Worm (Caenorhabditis elegans) whole organism, L3 larva: Measurements from ENCODE around the gene div-1.
A peak's percentile ranks its signal among the peaks of the same experiment; 100 is the strongest.

Source experiments
- ZK546.5 ChIP-seq: sonication (generic microtip); optimal IDR thresholded peaks from 2 replicates; lab custom pipeline; 2017; ENCODE audit warnings: missing biosample characterization, missing genetic modification characterization
- aly-2 ChIP-seq: fragments of 150-350 bp; optimal IDR thresholded peaks from 2 replicates; lab custom pipeline; 2014; ENCODE audit warnings: missing biosample characterization, missing genetic modification characterization
- ceh-82 ChIP-seq: fragments of 150-350 bp; optimal IDR thresholded peaks from 2 replicates; lab custom pipeline; 2014; ENCODE audit warnings: missing biosample characterization, missing genetic modification characterization
- ceh-9 ChIP-seq: sonication (generic microtip); optimal IDR thresholded peaks from 2 replicates; lab custom pipeline; 2018; ENCODE audit warnings: missing biosample characterization, missing genetic modification characterization
- daf-12 ChIP-seq: fragments of 150-350 bp; optimal IDR thresholded peaks from 2 replicates; lab custom pipeline; 2014; ENCODE audit warnings: missing biosample characterization, missing genetic modification reagents, missing genetic modification characterization
- egl-27 ChIP-seq: sonication (generic microtip); optimal IDR thresholded peaks from 4 replicates; lab custom pipeline; 2017; ENCODE audit warnings: missing biosample characterization, missing genetic modification reagents, missing genetic modification characterization
- egl-5 ChIP-seq: fragments of 150-350 bp; optimal IDR thresholded peaks from 2 replicates; lab custom pipeline; 2017; ENCODE audit warnings: missing biosample characterization, missing genetic modification reagents, missing genetic modification characterization, inconsistent platforms
- elt-1 ChIP-seq: fragments of 150-350 bp; optimal IDR thresholded peaks from 2 replicates; lab custom pipeline; 2014; ENCODE audit warnings: missing biosample characterization, missing genetic modification characterization
- elt-2 ChIP-seq: sonication (generic microtip); optimal IDR thresholded peaks from 2 replicates; lab custom pipeline; 2016; ENCODE audit warnings: missing genetic modification reagents, mild to moderate bottlenecking, missing genetic modification characterization, missing compliant biosample characterization
- elt-3 ChIP-seq, 3 experiments: fragments of 150-350 bp in 1 of 3; sonication (generic microtip) in 2 of 3; optimal IDR thresholded peaks; 2 replicates in 2 of 3; 4 replicates in 1 of 3; lab custom pipeline; 2014 to 2017; ENCODE audit warnings: missing biosample characterization in 3 of 3, missing genetic modification characterization in 3 of 3
- fkh-2 ChIP-seq: fragments of 150-350 bp; optimal IDR thresholded peaks from 2 replicates; lab custom pipeline; 2014; ENCODE audit warnings: missing biosample characterization, missing genetic modification reagents, missing genetic modification characterization
- fos-1 ChIP-seq: fragments of 150-350 bp; optimal IDR thresholded peaks from 2 replicates; lab custom pipeline; 2014; ENCODE audit warnings: missing biosample characterization, missing genetic modification characterization
- hmg-11 ChIP-seq: sonication (generic microtip); optimal IDR thresholded peaks from 2 replicates; lab custom pipeline; 2016; ENCODE audit warnings: missing genetic modification characterization, missing compliant biosample characterization
- lin-15B ChIP-seq: fragments of 150-350 bp; optimal IDR thresholded peaks from 2 replicates; lab custom pipeline; 2014; ENCODE audit warnings: missing biosample characterization, missing genetic modification characterization
- lin-39 ChIP-seq: fragments of 150-350 bp; optimal IDR thresholded peaks from 2 replicates; lab custom pipeline; 2018; ENCODE audit warnings: missing biosample characterization, missing genetic modification reagents, missing genetic modification characterization
- mml-1 ChIP-seq: fragments of 150-350 bp; sonication (generic microtip); optimal IDR thresholded peaks from 3 replicates; lab custom pipeline; 2014; ENCODE audit warnings: missing biosample characterization, missing genetic modification characterization
- nfya-1 ChIP-seq: sonication (generic microtip); optimal IDR thresholded peaks from 2 replicates; lab custom pipeline; 2017; ENCODE audit warnings: missing genetic modification characterization, mild to moderate bottlenecking, missing compliant biosample characterization, antibody characterized with exemption, moderate library complexity; ENCODE audit not compliant: insufficient read depth
- nhr-11 ChIP-seq: fragments of 150-350 bp; optimal IDR thresholded peaks from 2 replicates; lab custom pipeline; 2014; ENCODE audit warnings: missing biosample characterization, missing genetic modification characterization
- nhr-12 ChIP-seq: fragments of 150-350 bp; optimal IDR thresholded peaks from 2 replicates; lab custom pipeline; 2014; ENCODE audit warnings: missing biosample characterization, missing genetic modification characterization
- nhr-23 ChIP-seq: fragments of 150-350 bp; optimal IDR thresholded peaks from 2 replicates; lab custom pipeline; 2014; ENCODE audit warnings: missing biosample characterization, missing genetic modification reagents, missing genetic modification characterization
- nhr-25 ChIP-seq: sonication (generic microtip); optimal IDR thresholded peaks from 2 replicates; lab custom pipeline; 2017; ENCODE audit warnings: missing biosample characterization, missing genetic modification characterization
- nhr-28 ChIP-seq: fragments of 150-350 bp; optimal IDR thresholded peaks from 2 replicates; lab custom pipeline; 2014; ENCODE audit warnings: missing biosample characterization, missing genetic modification characterization
- nhr-76 ChIP-seq: fragments of 150-350 bp; sonication (generic microtip); optimal IDR thresholded peaks from 5 replicates; lab custom pipeline; 2014; ENCODE audit warnings: missing biosample characterization, missing genetic modification characterization
- nhr-77 ChIP-seq: fragments of 150-350 bp; optimal IDR thresholded peaks from 2 replicates; lab custom pipeline; 2014; ENCODE audit warnings: missing biosample characterization, missing genetic modification characterization
- pha-4 ChIP-seq: fragments of 150-350 bp; optimal IDR thresholded peaks from 2 replicates; lab custom pipeline; 2014; ENCODE audit warnings: missing biosample characterization, missing genetic modification reagents, missing genetic modification characterization
- pqm-1 ChIP-seq: fragments of 150-350 bp; optimal IDR thresholded peaks from 2 replicates; lab custom pipeline; 2017; ENCODE audit warnings: missing biosample characterization, missing genetic modification characterization, inconsistent platforms
- sea-2 ChIP-seq: fragments of 150-350 bp; sonication (generic microtip); optimal IDR thresholded peaks from 4 replicates; lab custom pipeline; 2014; ENCODE audit warnings: missing biosample characterization, missing genetic modification reagents, missing genetic modification characterization
- snpc-4 ChIP-seq: fragments of 150-350 bp; optimal IDR thresholded peaks from 2 replicates; lab custom pipeline; 2014; ENCODE audit warnings: missing biosample characterization, missing genetic modification characterization
- unc-62 ChIP-seq: fragments of 150-350 bp; sonication (generic microtip); optimal IDR thresholded peaks from 4 replicates; lab custom pipeline; 2014; ENCODE audit warnings: missing biosample characterization, missing genetic modification reagents, missing genetic modification characterization
- zag-1 ChIP-seq: fragments of 150-350 bp; optimal IDR thresholded peaks from 2 replicates; lab custom pipeline; 2014; ENCODE audit warnings: missing biosample characterization, missing genetic modification characterization
- ztf-11 ChIP-seq: fragments of 150-350 bp; optimal IDR thresholded peaks from 2 replicates; lab custom pipeline; 2014; ENCODE audit warnings: missing biosample characterization, missing genetic modification characterization
- ztf-4 ChIP-seq: fragments of 150-350 bp; optimal IDR thresholded peaks from 2 replicates; lab custom pipeline; 2014; ENCODE audit warnings: missing biosample characterization, missing genetic modification characterization

The div-1 gene

ce11 chrIII:10248441-10249137 is at the start of gene div-1, which contains the start of gene cor-1:
div-1 (minus strand) TSS chrIII:10248559.
cor-1 (plus strand) TSS chrIII:10249111.
- TF ChIP-seq zag-1 (tag; lab: Kevin White, UChicago) (no peak), lin-39 (tag; lab: Kevin White, UChicago) (peak; percentile 25), fos-1 (tag; lab: Kevin White, UChicago) (no peak), nhr-77 (tag; lab: Kevin White, UChicago) (no peak), pha-4 (tag; lab: Kevin White, UChicago) (peak; percentile 62), lin-15B (tag; lab: Kevin White, UChicago) (peak; percentile 62), nfya-1 (tag; lab: Kevin White, UChicago) (peak; percentile 42), ceh-9 (no peak), snpc-4 (tag; lab: Kevin White, UChicago) (peak; percentile 54), elt-2 (tag; lab: Kevin White, UChicago) (peak; percentile 7), nhr-12 (tag; lab: Kevin White, UChicago) (no peak)

ce11 chrIII:10296904-10297303 is 48.5 kb upstream of the div-1 start:
- TF ChIP-seq nhr-28 (tag; lab: Kevin White, UChicago) (no peak), daf-12 (tag; lab: Kevin White, UChicago) (no peak), elt-1 (tag; lab: Kevin White, UChicago) (no peak), pqm-1 (tag; lab: Kevin White, UChicago) (no peak), ztf-11 (tag; lab: Kevin White, UChicago) (no peak), nhr-77 (tag; lab: Kevin White, UChicago) (no peak)

ce11 chrIII:10294837-10295236 is 46.5 kb upstream of the div-1 start, which contains the start of gene vglu-2:
vglu-2 (plus strand) TSS chrIII:10295137.
- TF ChIP-seq fos-1 (tag; lab: Kevin White, UChicago) = no peak
- TF ChIP-seq elt-1 (tag; lab: Kevin White, UChicago) = no peak
- no peak for TF ChIP-seq nhr-77 (tag; lab: Kevin White, UChicago)
- no peak for TF ChIP-seq fkh-2 (tag; lab: Kevin White, UChicago)
- no peak for TF ChIP-seq sea-2 (GFP tag; lab: Kevin White, UChicago)
- no peak for TF ChIP-seq ceh-9
- TF ChIP-seq elt-2 (tag; lab: Kevin White, UChicago) = no peak
- TF ChIP-seq egl-5 (tag; lab: Kevin White, UChicago) = no peak
- no peak for TF ChIP-seq lin-15B (tag; lab: Kevin White, UChicago)
- no peak for TF ChIP-seq lin-39 (tag; lab: Kevin White, UChicago)
- TF ChIP-seq nhr-25 (tag; lab: Kevin White, UChicago) = no peak

ce11 chrIII:10293946-10294345 is 45.6 kb upstream of the div-1 start:
- TF ChIP-seq ZK546.5 (tag; lab: Kevin White, UChicago) (no peak), nhr-11 (tag; lab: Kevin White, UChicago) (no peak), egl-5 (tag; lab: Kevin White, UChicago) (no peak), lin-15B (tag; lab: Kevin White, UChicago) (no peak), ceh-82 (no peak), nhr-23 (tag; lab: Kevin White, UChicago) (no peak), sea-2 (GFP tag; lab: Kevin White, UChicago) (no peak), mml-1 (no peak), snpc-4 (tag; lab: Kevin White, UChicago) (no peak), egl-27 (tag; lab: Kevin White, UChicago) (no peak), nfya-1 (tag; lab: Kevin White, UChicago) (no peak), aly-2 (no peak), hmg-11 (no peak), unc-62 (GFP tag; lab: Kevin White, UChicago) (no peak), ceh-9 (no peak)

ce11 chrIII:10293362-10293761 is 45.0 kb upstream of the div-1 start:
- TF ChIP-seq ztf-4 (tag; lab: Kevin White, UChicago) (no peak), nhr-76 (tag; lab: Kevin White, UChicago) (no peak), nhr-11 (tag; lab: Kevin White, UChicago) (no peak), elt-3 (tag; optimal IDR thresholded peaks at IDR 0.05; lab: Kevin White, UChicago) (peak in 1 of 3 experiments; percentile 56), aly-2 (no peak), nhr-23 (tag; lab: Kevin White, UChicago) (no peak), fos-1 (tag; lab: Kevin White, UChicago) (no peak)
